Fruit fly (Drosophila melanogaster) whole organism, embryonic: ENCODE measurements around the gene CG5892.

ENCODE experiments used
- BEAF-32 ChIP-seq: fragments of 200-800 bp; sonication (Bioruptor generic); optimal IDR thresholded peaks from 3 replicates; lab custom pipeline; 2017; ENCODE audit warnings: missing biosample characterization, missing genetic modification characterization, mild to moderate bottlenecking, moderate library complexity, missing genetic modification reagents
- Bdp1 ChIP-seq: fragments of 200-800 bp; sonication (Bioruptor generic); optimal IDR thresholded peaks from 3 replicates; lab custom pipeline; 2016; ENCODE audit warnings: missing biosample characterization, missing genetic modification characterization
- CG10321 ChIP-seq: fragments of 200-800 bp; sonication (Bioruptor generic); IDR thresholded peaks from 2 replicates; pipeline ENCODE4 v1.3.6; 2022; ENCODE audit warnings: missing biosample characterization, missing genetic modification characterization
- CG11398 ChIP-seq: fragments of 200-800 bp; sonication (Bioruptor generic); optimal IDR thresholded peaks from 2 replicates; lab custom pipeline; 2016; ENCODE audit warnings: missing biosample characterization, missing genetic modification characterization
- CG11456 ChIP-seq: fragments of 200-800 bp; sonication (Bioruptor generic); IDR thresholded peaks from 3 replicates; pipeline ENCODE4 v1.3.6; 2022; ENCODE audit warnings: missing biosample characterization, missing genetic modification characterization
- CG12071 ChIP-seq: fragments of 200-800 bp; sonication (Bioruptor generic); optimal IDR thresholded peaks from 3 replicates; lab custom pipeline; 2018; ENCODE audit warnings: missing biosample characterization, mild to moderate bottlenecking, missing genetic modification characterization
- CG12104 ChIP-seq: fragments of 200-800 bp; sonication (Bioruptor generic); optimal IDR thresholded peaks from 3 replicates; lab custom pipeline; 2016; ENCODE audit warnings: missing biosample characterization, missing genetic modification characterization
- CG12942 ChIP-seq: fragments of 200-800 bp; sonication (Bioruptor generic); optimal IDR thresholded peaks from 3 replicates; lab custom pipeline; 2016; ENCODE audit warnings: missing biosample characterization, missing genetic modification characterization
- CG13287 ChIP-seq: fragments of 200-800 bp; sonication (Bioruptor generic); IDR thresholded peaks from 2 replicates; pipeline ENCODE4 v1.3.6; 2022; ENCODE audit warnings: missing biosample characterization, missing genetic modification characterization; ENCODE audit not compliant: partially characterized antibody
- CG13296 ChIP-seq: fragments of 200-800 bp; sonication (Bioruptor generic); optimal IDR thresholded peaks from 3 replicates; lab custom pipeline; 2018; ENCODE audit warnings: missing biosample characterization, mild to moderate bottlenecking, missing genetic modification characterization
- CG15696 ChIP-seq: fragments of 200-800 bp; sonication (Bioruptor generic); optimal IDR thresholded peaks from 2 replicates; lab custom pipeline; 2019; ENCODE audit warnings: missing biosample characterization, mild to moderate bottlenecking, missing genetic modification characterization, moderate library complexity
- CG2199 ChIP-seq: fragments of 200-800 bp; sonication (Bioruptor generic); IDR thresholded peaks from 3 replicates; pipeline ENCODE4 v1.3.6; 2022; ENCODE audit warnings: missing biosample characterization, missing genetic modification characterization
- CG2678 ChIP-seq: fragments of 200-800 bp; sonication (Bioruptor generic); optimal IDR thresholded peaks from 3 replicates; lab custom pipeline; 2019; ENCODE audit warnings: missing biosample characterization, mild to moderate bottlenecking, missing genetic modification characterization, moderate library complexity
- CG2712 ChIP-seq: fragments of 200-800 bp; optimal IDR thresholded peaks from 3 replicates; lab custom pipeline; 2019; ENCODE audit warnings: missing biosample characterization, mild to moderate bottlenecking, missing genetic modification characterization, moderate library complexity
- CG2875 ChIP-seq: fragments of 200-800 bp; sonication (Bioruptor generic); optimal IDR thresholded peaks from 2 replicates; lab custom pipeline; 2017; ENCODE audit warnings: missing biosample characterization, mild to moderate bottlenecking, missing genetic modification characterization, missing genetic modification reagents
- CG30403 ChIP-seq: fragments of 200-800 bp; sonication (Bioruptor generic); optimal IDR thresholded peaks from 3 replicates; lab custom pipeline; 2016; ENCODE audit warnings: missing biosample characterization, missing genetic modification characterization
- CG3407 ChIP-seq: fragments of 200-800 bp; sonication (Bioruptor generic); optimal IDR thresholded peaks from 2 replicates; lab custom pipeline; 2018; ENCODE audit warnings: missing biosample characterization, mild to moderate bottlenecking, missing genetic modification characterization
- CG34224 ChIP-seq: fragments of 200-800 bp; sonication (Bioruptor generic); IDR thresholded peaks from 3 replicates; pipeline ENCODE4 v1.3.6; 2022; ENCODE audit warnings: missing biosample characterization, missing genetic modification characterization; ENCODE audit not compliant: partially characterized antibody
- CG34376 ChIP-seq: fragments of 200-800 bp; sonication (Bioruptor generic); optimal IDR thresholded peaks from 2 replicates; lab custom pipeline; 2018; ENCODE audit warnings: missing biosample characterization, mild to moderate bottlenecking, missing genetic modification characterization
- CG6654 ChIP-seq: fragments of 200-800 bp; sonication (Bioruptor generic); optimal IDR thresholded peaks from 2 replicates; lab custom pipeline; 2017; ENCODE audit warnings: missing biosample characterization, mild to moderate bottlenecking, missing genetic modification characterization
- CG6854 ChIP-seq: fragments of 200-800 bp; sonication (Bioruptor generic); optimal IDR thresholded peaks from 3 replicates; lab custom pipeline; 2017; ENCODE audit warnings: missing biosample characterization, mild to moderate bottlenecking, missing genetic modification characterization
- CG7987 ChIP-seq: fragments of 200-800 bp; sonication (Bioruptor generic); optimal IDR thresholded peaks from 2 replicates; lab custom pipeline; 2018; ENCODE audit warnings: missing biosample characterization, mild to moderate bottlenecking, missing genetic modification characterization, moderate library complexity
- CG9876 ChIP-seq: fragments of 200-800 bp; sonication (Bioruptor generic); optimal IDR thresholded peaks from 2 replicates; lab custom pipeline; 2016; ENCODE audit warnings: missing biosample characterization, missing genetic modification characterization
- CkIIα-i1 ChIP-seq: fragments of 200-800 bp; sonication (Bioruptor generic); IDR thresholded peaks from 2 replicates; pipeline ENCODE4 v1.3.6; 2022; ENCODE audit warnings: missing biosample characterization, missing genetic modification characterization
- Dfd ChIP-seq, 2 experiments: fragments of >200 bp; optimal IDR thresholded peaks; 2 replicates each; lab custom pipeline; 2017; ENCODE audit warnings: missing biosample characterization in 2 of 2, missing genetic modification characterization in 2 of 2
- Doc3 ChIP-seq: fragments of 200-800 bp; sonication (Bioruptor generic); IDR thresholded peaks from 3 replicates; pipeline ENCODE4 v1.3.6; 2022; ENCODE audit warnings: missing biosample characterization, missing genetic modification characterization; ENCODE audit not compliant: partially characterized antibody
- Dref ChIP-seq: fragments of 200-800 bp; sonication (Bioruptor generic); IDR thresholded peaks from 2 replicates; pipeline ENCODE4 v1.3.6; 2022; ENCODE audit warnings: missing biosample characterization, missing genetic modification characterization
- Eip74EF ChIP-seq, 2 experiments: fragments of 200-800 bp in 1 of 2; fragments of >200 bp in 1 of 2; sonication (Bioruptor generic) in 1 of 2; optimal IDR thresholded peaks; 2 replicates each; lab custom pipeline; 2017 to 2019; ENCODE audit warnings: missing biosample characterization in 2 of 2, missing genetic modification characterization in 2 of 2, mild to moderate bottlenecking in 1 of 2, moderate library complexity in 1 of 2
- HmgZ ChIP-seq: fragments of 200-800 bp; sonication (Bioruptor generic); optimal IDR thresholded peaks from 2 replicates; lab custom pipeline; 2018; ENCODE audit warnings: missing biosample characterization, mild to moderate bottlenecking, missing genetic modification characterization
- Hmx ChIP-seq: fragments of 200-800 bp; sonication (Bioruptor generic); optimal IDR thresholded peaks from 2 replicates; lab custom pipeline; 2016; ENCODE audit warnings: missing biosample characterization, missing genetic modification characterization
- Hr39 ChIP-seq: fragments of >200 bp; optimal IDR thresholded peaks from 2 replicates; lab custom pipeline; 2017
- Lim3 ChIP-seq: fragments of 200-800 bp; sonication (Bioruptor generic); IDR thresholded peaks from 2 replicates; pipeline ENCODE4 v1.3.6; 2022; ENCODE audit warnings: missing biosample characterization, missing genetic modification characterization
- Opbp ChIP-seq: fragments of 200-800 bp; sonication (Bioruptor generic); IDR thresholded peaks from 3 replicates; pipeline ENCODE4 v1.3.6; 2022; ENCODE audit warnings: missing biosample characterization, missing genetic modification characterization; ENCODE audit not compliant: partially characterized antibody
- Optix ChIP-seq: fragments of 200-800 bp; sonication (Bioruptor generic); IDR thresholded peaks from 3 replicates; pipeline ENCODE4 v1.3.6; 2022; ENCODE audit warnings: missing biosample characterization, missing genetic modification characterization
- Poxn ChIP-seq: fragments of 200-800 bp; sonication (Bioruptor generic); IDR thresholded peaks from 2 replicates; pipeline ENCODE4 v1.3.6; 2022; ENCODE audit warnings: missing biosample characterization, missing genetic modification characterization
- Scr ChIP-seq: fragments of 200-800 bp; sonication (Bioruptor generic); IDR thresholded peaks from 2 replicates; pipeline ENCODE4 v1.3.6; 2022; ENCODE audit warnings: missing biosample characterization, missing genetic modification characterization; ENCODE audit not compliant: partially characterized antibody
- Sry-δ ChIP-seq: fragments of 200-800 bp; sonication (Bioruptor generic); optimal IDR thresholded peaks from 2 replicates; lab custom pipeline; 2016; ENCODE audit warnings: missing biosample characterization, missing genetic modification characterization
- ab ChIP-seq: fragments of 200-800 bp; sonication (Bioruptor generic); optimal IDR thresholded peaks from 2 replicates; lab custom pipeline; 2016; ENCODE audit warnings: missing biosample characterization, missing genetic modification characterization
- bab2 ChIP-seq: fragments of 200-800 bp; sonication (Bioruptor generic); optimal IDR thresholded peaks from 2 replicates; lab custom pipeline; 2016; ENCODE audit warnings: missing biosample characterization, missing genetic modification characterization
- chif ChIP-seq, 2 experiments: fragments of 200-800 bp; sonication (Bioruptor generic); optimal IDR thresholded peaks; 3 replicates each; lab custom pipeline; 2016; ENCODE audit warnings: missing biosample characterization in 2 of 2, missing genetic modification characterization in 2 of 2
- cwo ChIP-seq: fragments of 200-800 bp; sonication (Bioruptor generic); optimal IDR thresholded peaks from 3 replicates; lab custom pipeline; 2017; ENCODE audit warnings: missing biosample characterization, missing genetic modification characterization, mild to moderate bottlenecking, moderate library complexity, missing genetic modification reagents
- emc ChIP-seq: fragments of 200-800 bp; sonication (Bioruptor generic); optimal IDR thresholded peaks from 2 replicates; lab custom pipeline; 2016; ENCODE audit warnings: missing biosample characterization, missing genetic modification characterization
- exex ChIP-seq: fragments of 200-800 bp; sonication (Bioruptor generic); optimal IDR thresholded peaks from 4 replicates; lab custom pipeline; 2018; ENCODE audit warnings: missing biosample characterization, mild to moderate bottlenecking, missing genetic modification characterization, moderate library complexity
- ftz-f1 ChIP-seq: fragments of 200-800 bp; sonication (Bioruptor generic); optimal IDR thresholded peaks from 2 replicates; lab custom pipeline; 2016; ENCODE audit warnings: missing biosample characterization, missing genetic modification characterization
- oc ChIP-seq: fragments of 200-800 bp; sonication (Bioruptor generic); optimal IDR thresholded peaks from 2 replicates; lab custom pipeline; 2018; ENCODE audit warnings: missing biosample characterization, mild to moderate bottlenecking, missing genetic modification characterization, moderate library complexity
- prd ChIP-seq, 3 experiments: fragments of >200 bp in 2 of 3; fragments of 200-800 bp in 1 of 3; sonication (Bioruptor generic) in 1 of 3; optimal IDR thresholded peaks in 2 of 3; IDR thresholded peaks in 1 of 3; 2 replicates in 2 of 3; 3 replicates in 1 of 3; pipeline versions ENCODE4 v1.3.6 to Lab custom; 2017 to 2022; ENCODE audit warnings: missing biosample characterization in 1 of 3, missing genetic modification characterization in 1 of 3
- seq ChIP-seq: fragments of 200-800 bp; sonication (Bioruptor generic); IDR thresholded peaks from 2 replicates; pipeline ENCODE4 v1.3.6; 2022; ENCODE audit warnings: missing biosample characterization, missing genetic modification characterization
- unpg ChIP-seq: fragments of 200-800 bp; sonication (Bioruptor generic); optimal IDR thresholded peaks from 3 replicates; lab custom pipeline; 2018; ENCODE audit warnings: missing biosample characterization, mild to moderate bottlenecking, missing genetic modification characterization, moderate library complexity
- wor ChIP-seq: fragments of 200-800 bp; sonication (Bioruptor generic); IDR thresholded peaks from 2 replicates; pipeline ENCODE4 v1.3.6; 2022; ENCODE audit warnings: missing biosample characterization, missing genetic modification characterization

Gene CG5892

dm6 chr3R:21273427-21274038 is 31.1 kb downstream of the CG5892 start, which contains the start of gene CG3308 (continued):
- TF ChIP-seq CG10321 (GFP tag; lab: Robert Waterston, UW) (no peak), CkIIα-i1 (no peak), Eip74EF (GFP tag; optimal IDR thresholded peaks at IDR 0.05; lab: Kevin White, UChicago) (no peak), ftz-f1 (no peak), Bdp1 (peak; percentile 33), seq (no peak), CG34224 (GFP tag; lab: Robert Waterston, UW) (peak; percentile 83), Doc3 (peak; percentile 66; the same call in 2 of the 3 replicates), CG12942 (GFP tag; lab: Kevin White, UChicago) (peak; percentile 15), CG2199 (GFP tag; lab: Robert Waterston, UW) (no peak), CG2875 (no peak), CG13287 (GFP tag; lab: Robert Waterston, UW) (peak; percentile 87), CG6654 (GFP tag; lab: Kevin White, UChicago) (no peak), oc (tag; lab: Kevin White, UChicago) (no peak), cwo (no peak), prd (optimal IDR thresholded peaks at IDR 0.05; lab: Kevin White, UChicago) (no peak), prd (GFP tag; IDR thresholded peaks at IDR 0.05; lab: Robert Waterston, UW) (0 out of 3 replicates have a peak, but pooled peaks have one; percentile 10), CG12104 (GFP tag; lab: Kevin White, UChicago) (no peak), exex (tag; lab: Kevin White, UChicago) (peak; percentile 37), CG12071 (GFP tag; lab: Kevin White, UChicago) (no peak), CG3407 (GFP tag; lab: Kevin White, UChicago) (no peak), CG34376 (GFP tag; lab: Kevin White, UChicago) (peak; percentile 63), Opbp (GFP tag; lab: Robert Waterston, UW) (peak; percentile 89), CG13296 (GFP tag; lab: Kevin White, UChicago) (peak; percentile 57), Optix (no peak), Sry-δ (GFP tag; lab: Kevin White, UChicago) (peak; percentile 87), CG11398 (GFP tag; lab: Kevin White, UChicago) (no peak), chif (GFP tag; optimal IDR thresholded peaks at IDR 0.05; lab: Kevin White, UChicago) (no peak), Dfd (GFP tag; optimal IDR thresholded peaks at IDR 0.05; lab: Kevin White, UChicago) (no peak), ab (GFP tag; lab: Kevin White, UChicago) (no peak), CG2678 (tag; lab: Kevin White, UChicago) (no peak), HmgZ (tag; lab: Kevin White, UChicago) (peak; percentile 74), CG6854 (GFP tag; lab: Kevin White, UChicago) (no peak), CG30403 (GFP tag; lab: Kevin White, UChicago) (peak; percentile 49), unpg (GFP tag; lab: Kevin White, UChicago) (peak; percentile 12), BEAF-32 (peak; percentile 87), Dref (GFP tag; lab: Robert Waterston, UW) (peak; percentile 98), CG7987 (GFP tag; lab: Kevin White, UChicago) (peak; percentile 47), Scr (GFP tag; lab: Robert Waterston, UW) (peak; percentile 82), CG11456 (peak; percentile 67; the same call in 2 of the 3 replicates), bab2 (no peak), Hr39 (lab: Kevin White, UChicago) (no peak), wor (GFP tag; lab: Robert Waterston, UW) (no peak), CG2712 (tag; lab: Kevin White, UChicago) (peak; percentile 47), CG9876 (peak; percentile 20), Poxn (no peak), Lim3 (GFP tag; lab: Robert Waterston, UW) (no peak), emc (GFP tag; lab: Kevin White, UChicago) (no peak), Hmx (no peak), CG15696 (no peak)
